Fruit fly (Drosophila melanogaster): ENCODE data around the gene Dcr-1.

Gene Dcr-1

DNA sequence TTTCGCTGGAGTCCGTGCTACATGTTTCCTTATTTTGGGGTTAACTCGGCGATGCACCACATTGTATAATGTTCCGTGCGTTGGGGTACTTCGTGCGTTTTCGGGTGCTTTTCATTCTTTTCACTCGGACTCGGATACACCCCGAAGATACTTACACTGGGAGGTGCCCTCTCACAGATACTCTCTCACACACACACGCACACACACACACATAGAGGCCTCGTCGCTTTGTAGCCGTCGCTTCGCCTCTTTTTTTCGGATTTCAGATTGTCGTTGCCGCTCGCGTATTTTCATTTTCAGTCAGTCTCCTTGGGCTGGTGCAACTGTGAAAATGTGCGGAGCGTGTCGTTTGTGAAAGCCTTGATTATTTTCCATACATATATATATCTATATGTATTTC, 40.5 kb upstream of the Dcr-1 start (continued):
- TF ChIP-seq CG6163 (GFP tag; IDR thresholded peaks at IDR 0.05) (peak; percentile 86), pdm3 (GFP tag; optimal IDR thresholded peaks at IDR 0.05) (peak; percentile 11), CG31627 (GFP tag; optimal IDR thresholded peaks at IDR 0.05) (no peak), Sox102F (GFP tag; optimal IDR thresholded peaks at IDR 0.05) (peak; percentile 74), CG16779 (tag; optimal IDR thresholded peaks at IDR 0.05) (peak; percentile 22), cyc (GFP tag; optimal IDR thresholded peaks at IDR 0.05) (no peak), CG4318 (GFP tag; optimal IDR thresholded peaks at IDR 0.05) (no peak), CG8119 (GFP tag; IDR thresholded peaks at IDR 0.05) (peak; percentile 73), CG32006 (GFP tag; optimal IDR thresholded peaks at IDR 0.05) (peak; percentile 7), ss (GFP tag; optimal IDR thresholded peaks at IDR 0.05) (peak; percentile 17 to 49), CG15336 (GFP tag; IDR thresholded peaks at IDR 0.05) (peak; percentile 79), CG11294 (GFP tag; IDR thresholded peaks at IDR 0.05) (peak; percentile 59; the same call in 1 of the 2 replicates), CG10669 (GFP tag; optimal IDR thresholded peaks at IDR 0.05) (no peak), CG3032 (tag; optimal IDR thresholded peaks at IDR 0.05) (no peak), Lpt (GFP tag; optimal IDR thresholded peaks at IDR 0.05) (peak; percentile 25), CG9139 (GFP tag; optimal IDR thresholded peaks at IDR 0.05) (peak; percentile 49), CG1621 (tag; optimal IDR thresholded peaks at IDR 0.05) (no peak), salr (GFP tag; optimal IDR thresholded peaks at IDR 0.05) (no peak), CG10631 (GFP tag; optimal IDR thresholded peaks at IDR 0.05) (no peak), Eip93F (GFP tag; optimal IDR thresholded peaks at IDR 0.05) (peak; percentile 87), CG6792 (GFP tag; optimal IDR thresholded peaks at IDR 0.05) (peak; percentile 7), lz (GFP tag; optimal IDR thresholded peaks at IDR 0.05) (no peak)

DNA sequence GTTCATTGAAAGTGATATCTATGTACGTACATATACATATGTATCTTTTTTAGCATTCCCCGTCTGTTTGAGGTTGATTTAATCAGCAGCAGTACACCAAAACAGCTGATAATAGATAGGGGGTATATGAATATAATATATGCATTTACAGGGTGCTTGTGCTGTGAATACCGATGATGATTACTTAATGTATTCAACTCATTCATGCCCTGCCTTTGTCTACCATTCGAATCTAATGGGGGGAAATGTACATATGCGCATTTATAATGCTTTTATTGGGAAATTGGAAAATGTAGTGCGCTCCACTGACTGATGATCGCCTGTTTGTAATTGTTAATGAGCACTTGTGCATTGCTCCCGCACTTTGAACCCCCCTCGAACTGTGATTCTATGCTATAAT, 39.2 kb upstream of the Dcr-1 start:
- TF ChIP-seq dsx (GFP tag; optimal IDR thresholded peaks at IDR 0.05; ENCODE audit: poor library complexity, severe bottlenecking) (no peak), svp (GFP tag) (peak; percentile 58)

DNA sequence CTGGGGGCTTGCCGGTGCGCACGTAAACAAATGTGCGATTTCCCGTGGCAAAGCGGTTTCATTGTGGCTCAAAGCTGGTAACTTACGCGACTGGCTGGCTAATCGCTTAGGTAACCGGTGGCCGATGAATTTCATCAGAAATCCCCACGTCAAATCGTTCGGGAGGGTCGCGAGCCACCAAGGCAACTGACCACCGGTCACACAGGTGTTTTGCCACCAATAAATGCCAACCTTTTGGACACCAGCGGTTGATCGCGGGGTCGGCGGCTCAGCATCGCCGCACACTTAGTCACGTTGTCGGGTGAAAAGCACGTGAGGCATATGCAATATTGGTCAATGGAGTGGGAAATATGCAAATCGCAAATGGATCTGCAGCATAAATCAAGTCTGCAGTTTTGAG, 35.6 kb upstream of the Dcr-1 start:
- no peak for TF ChIP-seq vri (GFP tag; optimal IDR thresholded peaks at IDR 0.05)
- TF ChIP-seq Lpt (GFP tag; optimal IDR thresholded peaks at IDR 0.05): no peak
- no peak for TF ChIP-seq lz (GFP tag; optimal IDR thresholded peaks at IDR 0.05)
- no peak for TF ChIP-seq CG8319 (GFP tag; optimal IDR thresholded peaks at IDR 0.05)
- no peak for TF ChIP-seq CG8119 (GFP tag; IDR thresholded peaks at IDR 0.05)
- no peak for TF ChIP-seq CG6854 (GFP tag; optimal IDR thresholded peaks at IDR 0.05)
- TF ChIP-seq CG11294 (GFP tag; IDR thresholded peaks at IDR 0.05): no peak
- TF ChIP-seq Sox15 (GFP tag; optimal IDR thresholded peaks at IDR 0.05): no peak

DNA sequence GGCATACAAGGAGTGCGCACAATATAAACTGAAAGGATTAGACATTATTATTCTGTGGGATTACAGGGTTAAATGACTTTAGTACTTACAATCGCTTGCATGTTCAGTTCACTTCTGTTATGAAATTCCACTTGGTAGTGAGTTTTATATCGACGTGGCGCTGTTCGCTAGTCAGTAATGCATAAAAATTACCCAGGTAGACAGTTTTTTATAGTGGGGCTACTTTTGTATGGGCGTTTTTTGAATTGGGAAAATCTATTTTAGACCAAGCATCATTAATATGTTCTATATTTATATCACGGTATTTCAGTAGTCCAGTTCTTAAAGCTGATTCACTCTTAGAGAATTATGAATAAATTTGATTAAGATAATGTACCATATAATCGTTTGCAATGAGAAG, 30.8 kb upstream of the Dcr-1 start, which contains the start of gene CG43095:
TSS of gene CG43095 (minus strand) at position 101 of the 400 bp plus-strand sequence.
- TF ChIP-seq CG11294 (GFP tag; IDR thresholded peaks at IDR 0.05): no peak
- no peak for TF ChIP-seq dac (GFP tag; optimal IDR thresholded peaks at IDR 0.05)
- TF ChIP-seq Gug (GFP tag; IDR thresholded peaks at IDR 0.05): no peak
- no peak for TF ChIP-seq eg (GFP tag; IDR thresholded peaks at IDR 0.05)
- TF ChIP-seq cyc (GFP tag; optimal IDR thresholded peaks at IDR 0.05): no peak
- no peak for TF ChIP-seq Eip78C (GFP tag)
- no peak for TF ChIP-seq CG32006 (GFP tag; optimal IDR thresholded peaks at IDR 0.05)
- TF ChIP-seq fkh (GFP tag; optimal IDR thresholded peaks at IDR 0.05): no peak
- no peak for TF ChIP-seq CG7368 (GFP tag; optimal IDR thresholded peaks at IDR 0.05)
- no peak for TF ChIP-seq Met (GFP tag; optimal IDR thresholded peaks at IDR 0.05)

DNA sequence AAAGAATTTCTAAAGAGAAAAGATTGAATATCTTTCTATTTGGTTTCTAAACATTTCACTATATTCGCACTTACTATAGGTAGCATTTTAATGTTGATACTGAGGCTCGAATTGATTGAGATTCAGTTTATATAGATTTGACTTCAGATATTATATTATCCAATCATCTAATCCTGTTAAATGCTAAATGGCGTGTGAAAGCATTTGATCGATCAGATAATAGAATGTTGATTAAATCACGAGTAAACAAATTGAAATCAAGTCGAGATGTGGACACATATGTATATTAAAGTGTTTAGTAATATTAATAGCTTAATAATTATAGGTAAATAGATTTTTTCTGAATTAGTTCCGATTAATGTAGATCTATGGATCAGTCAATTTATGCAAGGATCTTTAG, 30.0 kb upstream of the Dcr-1 start, which contains the start of gene CG43094:
TSS of gene CG43094 (minus strand) at position 101 of the 400 bp plus-strand sequence.
- no peak for TF ChIP-seq CG8632 (GFP tag; optimal IDR thresholded peaks at IDR 0.05)
- TF ChIP-seq fd85E (GFP tag; optimal IDR thresholded peaks at IDR 0.05): no peak
- TF ChIP-seq acj6 (GFP tag; optimal IDR thresholded peaks at IDR 0.05): no peak
- TF ChIP-seq svp (GFP tag): no peak
- no peak for TF ChIP-seq Eip75B (GFP tag; optimal IDR thresholded peaks at IDR 0.05)
- TF ChIP-seq CG32006 (GFP tag; optimal IDR thresholded peaks at IDR 0.05): no peak
- no peak for TF ChIP-seq achi (GFP tag; optimal IDR thresholded peaks at IDR 0.05)
- no peak for TF ChIP-seq CG10631 (GFP tag; optimal IDR thresholded peaks at IDR 0.05)
- no peak for TF ChIP-seq CG3032 (tag; optimal IDR thresholded peaks at IDR 0.05)
- no peak for TF ChIP-seq CG11762 (GFP tag; optimal IDR thresholded peaks at IDR 0.05; ENCODE audit: insufficient read depth)
- no peak for TF ChIP-seq CG6854 (GFP tag; optimal IDR thresholded peaks at IDR 0.05)
- TF ChIP-seq cyc (GFP tag; optimal IDR thresholded peaks at IDR 0.05): no peak
- TF ChIP-seq Hr39 (GFP tag; optimal IDR thresholded peaks at IDR 0.05): no peak

Data from whole organism, prepupa.